Fruit fly (Drosophila melanogaster): ENCODE results near the gene CG6707.
A peak's percentile ranks its signal among the peaks of the same experiment; 100 is the strongest.

The CG6707 gene

dm6 chr3L:9851000-9851671 lies 47.2 kb downstream of the CG6707 start (continued):
- TF ChIP-seq CG10669 (GFP tag; optimal IDR thresholded peaks at IDR 0.05) (no peak), Lpt (GFP tag; optimal IDR thresholded peaks at IDR 0.05) (no peak), Hr39 (GFP tag; optimal IDR thresholded peaks at IDR 0.05) (no peak), vri (GFP tag; optimal IDR thresholded peaks at IDR 0.05) (no peak), CG6276 (GFP tag; optimal IDR thresholded peaks at IDR 0.05) (no peak), Sox14 (GFP tag; optimal IDR thresholded peaks at IDR 0.05) (peak; percentile 3), net (GFP tag; optimal IDR thresholded peaks at IDR 0.05) (no peak), Met (GFP tag; optimal IDR thresholded peaks at IDR 0.05) (peak; percentile 16), CG6808 (GFP tag; optimal IDR thresholded peaks at IDR 0.05) (no peak), topi (GFP tag; optimal IDR thresholded peaks at IDR 0.05) (peak; percentile 1), CG3919 (GFP tag; optimal IDR thresholded peaks at IDR 0.05) (no peak), Smox (GFP tag; optimal IDR thresholded peaks at IDR 0.05) (no peak), fd85E (GFP tag; optimal IDR thresholded peaks at IDR 0.05) (no peak), dsx (GFP tag; optimal IDR thresholded peaks at IDR 0.05; ENCODE audit: poor library complexity, severe bottlenecking) (no peak), eg (GFP tag; IDR thresholded peaks at IDR 0.05) (no peak), esn (GFP tag; optimal IDR thresholded peaks at IDR 0.05) (peak; percentile 10), fd59A (GFP tag; optimal IDR thresholded peaks at IDR 0.05) (no peak), salr (GFP tag; optimal IDR thresholded peaks at IDR 0.05) (no peak), fkh (GFP tag; optimal IDR thresholded peaks at IDR 0.05) (no peak), CG3032 (tag; optimal IDR thresholded peaks at IDR 0.05) (peak; percentile 5), CG6163 (GFP tag; IDR thresholded peaks at IDR 0.05) (no peak), Sox15 (GFP tag; optimal IDR thresholded peaks at IDR 0.05) (no peak), CG4318 (GFP tag; optimal IDR thresholded peaks at IDR 0.05) (no peak), CG11294 (GFP tag; IDR thresholded peaks at IDR 0.05) (no peak), CG6854 (GFP tag; optimal IDR thresholded peaks at IDR 0.05) (no peak), Eip78C (GFP tag) (peak; percentile 56), Eip75B (GFP tag; optimal IDR thresholded peaks at IDR 0.05) (no peak), CG32006 (GFP tag; optimal IDR thresholded peaks at IDR 0.05) (no peak)

dm6 chr3L:9850114-9850513 lies 48.3 kb downstream of the CG6707 start:
- TF ChIP-seq Sox14 (GFP tag; optimal IDR thresholded peaks at IDR 0.05) (no peak), svp (GFP tag) (no peak), Gug (GFP tag; IDR thresholded peaks at IDR 0.05) (no peak), acj6 (GFP tag; optimal IDR thresholded peaks at IDR 0.05) (no peak), topi (GFP tag; optimal IDR thresholded peaks at IDR 0.05) (no peak), net (GFP tag; optimal IDR thresholded peaks at IDR 0.05) (no peak), pdm3 (GFP tag; optimal IDR thresholded peaks at IDR 0.05) (no peak), Met (GFP tag; optimal IDR thresholded peaks at IDR 0.05) (no peak), CG34406 (GFP tag; optimal IDR thresholded peaks at IDR 0.05) (no peak), Sox15 (GFP tag; optimal IDR thresholded peaks at IDR 0.05) (no peak)

- TF ChIP-seq Hr38 (GFP tag; optimal IDR thresholded peaks at IDR 0.05) (no peak), Ets21C (GFP tag; optimal IDR thresholded peaks at IDR 0.05) (no peak), pdm3 (GFP tag; optimal IDR thresholded peaks at IDR 0.05) (peak; percentile 56), CG32006 (GFP tag; optimal IDR thresholded peaks at IDR 0.05) (peak; percentile 55), CG8319 (GFP tag; optimal IDR thresholded peaks at IDR 0.05) (no peak), CG4318 (GFP tag; optimal IDR thresholded peaks at IDR 0.05) (no peak), ss (GFP tag; optimal IDR thresholded peaks at IDR 0.05) (peak; percentile 90 to 91), net (GFP tag; optimal IDR thresholded peaks at IDR 0.05) (peak; percentile 67), CG6276 (GFP tag; optimal IDR thresholded peaks at IDR 0.05) (peak; percentile 85), achi (GFP tag; optimal IDR thresholded peaks at IDR 0.05) (peak; percentile 45), CG8632 (GFP tag; optimal IDR thresholded peaks at IDR 0.05) (peak; percentile 46), salr (GFP tag; optimal IDR thresholded peaks at IDR 0.05) (peak; percentile 27 to 67), Gug (GFP tag; IDR thresholded peaks at IDR 0.05) (no peak), Smox (GFP tag; optimal IDR thresholded peaks at IDR 0.05) (no peak), esn (GFP tag; optimal IDR thresholded peaks at IDR 0.05) (no peak), fkh (GFP tag; optimal IDR thresholded peaks at IDR 0.05) (no peak), Lpt (GFP tag; optimal IDR thresholded peaks at IDR 0.05) (peak; percentile 84), fd85E (GFP tag; optimal IDR thresholded peaks at IDR 0.05) (no peak), eg (GFP tag; IDR thresholded peaks at IDR 0.05) (peak; percentile 85), Sox15 (GFP tag; optimal IDR thresholded peaks at IDR 0.05) (no peak), CG3032 (tag; optimal IDR thresholded peaks at IDR 0.05) (peak; percentile 73), Met (GFP tag; optimal IDR thresholded peaks at IDR 0.05) (no peak), Blimp-1 (GFP tag; optimal IDR thresholded peaks at IDR 0.05) (no peak), topi (GFP tag; optimal IDR thresholded peaks at IDR 0.05) (no peak), CG6854 (GFP tag; optimal IDR thresholded peaks at IDR 0.05) (no peak), CG6808 (GFP tag; optimal IDR thresholded peaks at IDR 0.05) (peak; percentile 91), spab (GFP tag; optimal IDR thresholded peaks at IDR 0.05) (peak; percentile 73), CG7368 (GFP tag; optimal IDR thresholded peaks at IDR 0.05) (peak; percentile 38), CG10631 (GFP tag; optimal IDR thresholded peaks at IDR 0.05) (peak; percentile 7), CG3919 (GFP tag; optimal IDR thresholded peaks at IDR 0.05) (peak; percentile 58), lz (GFP tag; optimal IDR thresholded peaks at IDR 0.05) (no peak), Eip78C (GFP tag) (no peak)
These were observed 49.6 kb downstream of the CG6707 start for dm6 chr3L:9848744-9849143.
